Worm (Caenorhabditis elegans) whole organism, early embryonic: ENCODE data around the gene srh-95.

Experiments used
- B0310.2 ChIP-seq: sonication (generic microtip); optimal IDR thresholded peaks from 2 replicates; lab custom pipeline; 2016; ENCODE audit warnings: mild to moderate bottlenecking, missing genetic modification characterization, missing compliant biosample characterization
- F13C5.2 ChIP-seq: sonication (generic microtip); optimal IDR thresholded peaks from 2 replicates; lab custom pipeline; 2017; ENCODE audit warnings: mild to moderate bottlenecking, missing genetic modification characterization, inconsistent platforms, missing compliant biosample characterization
- aly-1 ChIP-seq: sonication (generic microtip); optimal IDR thresholded peaks from 2 replicates; lab custom pipeline; 2016; ENCODE audit warnings: missing genetic modification characterization, missing compliant biosample characterization
- ama-1 ChIP-seq: fragments of 150-350 bp; optimal IDR thresholded peaks from 2 replicates; lab custom pipeline; 2014
- ceh-13 ChIP-seq: fragments of 200-800 bp; sonication (Bioruptor generic); optimal IDR thresholded peaks from 2 replicates; lab custom pipeline; 2018; ENCODE audit warnings: mild to moderate bottlenecking, missing genetic modification characterization, missing compliant biosample characterization
- ceh-36 ChIP-seq: sonication (generic microtip); optimal IDR thresholded peaks from 2 replicates; lab custom pipeline; 2016; ENCODE audit warnings: missing genetic modification characterization, inconsistent platforms, missing compliant biosample characterization
- ets-7 ChIP-seq: sonication (generic microtip); optimal IDR thresholded peaks from 2 replicates; lab custom pipeline; 2016; ENCODE audit warnings: missing genotype, missing genetic modification characterization, missing compliant biosample characterization
- flt-1 ChIP-seq: fragments of 200-800 bp; sonication (Bioruptor generic); IDR thresholded peaks from 2 replicates; pipeline ENCODE4 v1.3.6; 2022; ENCODE audit warnings: missing genetic modification characterization, missing compliant biosample characterization
- hmbx-1 ChIP-seq: sonication (generic microtip); optimal IDR thresholded peaks from 2 replicates; lab custom pipeline; 2016; ENCODE audit warnings: mild to moderate bottlenecking, missing genetic modification characterization, missing compliant biosample characterization
- hmg-4 ChIP-seq: fragments of 200-800 bp; sonication (Bioruptor generic); optimal IDR thresholded peaks from 2 replicates; lab custom pipeline; 2018; ENCODE audit warnings: mild to moderate bottlenecking, missing genetic modification characterization, missing compliant biosample characterization
- hnd-1 ChIP-seq: sonication (generic microtip); optimal IDR thresholded peaks from 2 replicates; lab custom pipeline; 2016; ENCODE audit warnings: missing genetic modification characterization, missing compliant biosample characterization
- pes-1 ChIP-seq: fragments of 200-800 bp; sonication (Bioruptor generic); IDR thresholded peaks from 2 replicates; pipeline ENCODE4 v1.3.6; 2022; ENCODE audit warnings: missing genetic modification reagents, missing genetic modification characterization, missing compliant biosample characterization
- scrt-1 ChIP-seq: fragments of 200-800 bp; sonication (Bioruptor generic); IDR thresholded peaks from 2 replicates; pipeline ENCODE4 v1.3.6; 2022; ENCODE audit warnings: missing genetic modification characterization, missing compliant biosample characterization
- sea-1 ChIP-seq: fragments of 200-800 bp; sonication (Bioruptor generic); conservative IDR thresholded peaks from 2 replicates; pipeline ENCODE4 v1.3.6; 2022; ENCODE audit warnings: missing genetic modification characterization, missing compliant biosample characterization
- tbx-11 ChIP-seq: fragments of 200-800 bp; sonication (Bioruptor generic); IDR thresholded peaks from 2 replicates; pipeline ENCODE4 v1.3.6; 2022; ENCODE audit warnings: missing genetic modification characterization, missing compliant biosample characterization
- tbx-37 ChIP-seq: fragments of 200-800 bp; sonication (Bioruptor generic); conservative IDR thresholded peaks from 2 replicates; pipeline ENCODE4 v1.3.6; 2022; ENCODE audit warnings: missing genetic modification reagents, missing genetic modification characterization, missing compliant biosample characterization
- tra-4 ChIP-seq: sonication (generic microtip); optimal IDR thresholded peaks from 2 replicates; lab custom pipeline; 2017; ENCODE audit warnings: missing genetic modification characterization, missing compliant biosample characterization

Gene srh-95

ce11 chrV:16246579-16246978, at the start of gene srh-95:
Gene srh-95 (plus strand): TSS chrV:16246879.
- TF ChIP-seq hnd-1 (tag; lab: Kevin White, UChicago) (no peak), hmbx-1 (tag; lab: Kevin White, UChicago) (no peak), aly-1 (tag; lab: Kevin White, UChicago) (no peak), ceh-36 (no peak), pes-1 (GFP tag; lab: Robert Waterston, UW) (no peak), hmg-4 (GFP tag; lab: Kevin White, UChicago) (no peak), tra-4 (tag; lab: Kevin White, UChicago) (no peak), sea-1 (GFP tag; lab: Robert Waterston, UW) (no peak), F13C5.2 (tag; lab: Kevin White, UChicago) (no peak), tbx-11 (no peak), ceh-13 (GFP tag; lab: Kevin White, UChicago) (no peak), flt-1 (GFP tag; lab: Robert Waterston, UW) (no peak), ets-7 (tag; lab: Kevin White, UChicago) (no peak), B0310.2 (no peak), scrt-1 (GFP tag; lab: Robert Waterston, UW) (no peak)

- TF ChIP-seq B0310.2 (no peak), pes-1 (GFP tag; lab: Robert Waterston, UW) (no peak), F13C5.2 (tag; lab: Kevin White, UChicago) (no peak), ama-1 (no peak), tbx-37 (GFP tag; lab: Robert Waterston, UW) (no peak), ceh-13 (GFP tag; lab: Kevin White, UChicago) (no peak), tbx-11 (no peak), ets-7 (tag; lab: Kevin White, UChicago) (no peak), flt-1 (GFP tag; lab: Robert Waterston, UW) (no peak), tra-4 (tag; lab: Kevin White, UChicago) (no peak), scrt-1 (GFP tag; lab: Robert Waterston, UW) (no peak), ceh-36 (no peak), hmg-4 (GFP tag; lab: Kevin White, UChicago) (no peak), hnd-1 (tag; lab: Kevin White, UChicago) (no peak), aly-1 (tag; lab: Kevin White, UChicago) (no peak)
These were observed 48.7 kb upstream of the srh-95 start, which contains the start of gene F11A5.5 for ce11 chrV:16198016-16198415. Gene F11A5.5 (plus strand): TSS chrV:16198316.

ce11 chrV:16201730-16202129, 44.9 kb upstream of the srh-95 start, which contains the start of gene F11A5.17:
Gene F11A5.17 (plus strand): TSS chrV:16202030.
- TF ChIP-seq hmbx-1 (tag; lab: Kevin White, UChicago) (no peak), ama-1 (no peak), tbx-11 (no peak), tra-4 (tag; lab: Kevin White, UChicago) (no peak), hnd-1 (tag; lab: Kevin White, UChicago) (no peak)

ce11 chrV:16202618-16203017, 44.1 kb upstream of the srh-95 start, which contains the start of gene F11A5.18:
Gene F11A5.18 (plus strand): TSS chrV:16202918.
- no peak for TF ChIP-seq pes-1 (GFP tag; lab: Robert Waterston, UW)
- TF ChIP-seq ceh-36 = no peak
- no peak for TF ChIP-seq sea-1 (GFP tag; lab: Robert Waterston, UW)
- TF ChIP-seq hnd-1 (tag; lab: Kevin White, UChicago) = no peak
- no peak for TF ChIP-seq ceh-13 (GFP tag; lab: Kevin White, UChicago)
- no peak for TF ChIP-seq B0310.2
- TF ChIP-seq tbx-37 (GFP tag; lab: Robert Waterston, UW) = no peak
- TF ChIP-seq scrt-1 (GFP tag; lab: Robert Waterston, UW) = no peak
- no peak for TF ChIP-seq F13C5.2 (tag; lab: Kevin White, UChicago)
- TF ChIP-seq ets-7 (tag; lab: Kevin White, UChicago) = no peak
- no peak for TF ChIP-seq tbx-11
- no peak for TF ChIP-seq aly-1 (tag; lab: Kevin White, UChicago)
- TF ChIP-seq ama-1 = no peak
- TF ChIP-seq flt-1 (GFP tag; lab: Robert Waterston, UW) = no peak
- TF ChIP-seq hmbx-1 (tag; lab: Kevin White, UChicago) = no peak

- TF ChIP-seq ceh-13 (GFP tag; lab: Kevin White, UChicago) = no peak
- TF ChIP-seq flt-1 (GFP tag; lab: Robert Waterston, UW) = no peak
- no peak for TF ChIP-seq hmg-4 (GFP tag; lab: Kevin White, UChicago)
- no peak for TF ChIP-seq F13C5.2 (tag; lab: Kevin White, UChicago)
- no peak for TF ChIP-seq aly-1 (tag; lab: Kevin White, UChicago)
These were observed 41.8 kb upstream of the srh-95 start, which contains the start of gene irld-26 for ce11 chrV:16204888-16205287. Gene irld-26 (plus strand): TSS chrV:16205188.

ce11 chrV:16209837-16210236, 36.8 kb upstream of the srh-95 start, which contains the start of gene oac-15:
Gene oac-15 (minus strand): TSS chrV:16209937.
- no peak for TF ChIP-seq pes-1 (GFP tag; lab: Robert Waterston, UW)
- TF ChIP-seq hmbx-1 (tag; lab: Kevin White, UChicago) = no peak
- TF ChIP-seq ets-7 (tag; lab: Kevin White, UChicago) = no peak
- no peak for TF ChIP-seq F13C5.2 (tag; lab: Kevin White, UChicago)
- TF ChIP-seq tra-4 (tag; lab: Kevin White, UChicago) = no peak
- TF ChIP-seq tbx-11 = no peak
- no peak for TF ChIP-seq hmg-4 (GFP tag; lab: Kevin White, UChicago)
- TF ChIP-seq tbx-37 (GFP tag; lab: Robert Waterston, UW) = no peak
- TF ChIP-seq ceh-36 = no peak
- no peak for TF ChIP-seq scrt-1 (GFP tag; lab: Robert Waterston, UW)
- no peak for TF ChIP-seq flt-1 (GFP tag; lab: Robert Waterston, UW)
- no peak for TF ChIP-seq aly-1 (tag; lab: Kevin White, UChicago)
- no peak for TF ChIP-seq hnd-1 (tag; lab: Kevin White, UChicago)
- no peak for TF ChIP-seq ceh-13 (GFP tag; lab: Kevin White, UChicago)

ce11 chrV:16210257-16211002, 36.2 kb upstream of the srh-95 start, which contains the start of gene F11A5.16:
Gene F11A5.16 (plus strand): TSS chrV:16210952.
- TF ChIP-seq hmg-4 (GFP tag; lab: Kevin White, UChicago) (no peak), tra-4 (tag; lab: Kevin White, UChicago) (no peak), B0310.2 (no peak)
